Worm (Caenorhabditis elegans) whole organism, midembryonic: ENCODE data around the gene srbc-55.
"Not testable (repeated sequence)": the region's sequence is repeated elsewhere in the genome, so short reads cannot be mapped to it uniquely, and the experiment has no call there.

Experiments used
- T22C8.4 ChIP-seq: fragments of 200-800 bp; sonication (Bioruptor generic); IDR thresholded peaks from 2 replicates; pipeline ENCODE4 v1.3.6; 2022; ENCODE audit warnings: missing genetic modification characterization, missing compliant biosample characterization
- cog-1 ChIP-seq: sonication (generic microtip); optimal IDR thresholded peaks from 2 replicates; lab custom pipeline; 2016; ENCODE audit warnings: missing genetic modification characterization, missing compliant biosample characterization
- flt-1 ChIP-seq: fragments of 200-800 bp; sonication (Bioruptor generic); IDR thresholded peaks from 2 replicates; pipeline ENCODE4 v1.3.6; 2022; ENCODE audit warnings: missing genetic modification characterization, missing compliant biosample characterization
- klf-2 ChIP-seq: fragments of 200-800 bp; sonication (Bioruptor generic); conservative IDR thresholded peaks from 2 replicates; pipeline ENCODE4 v1.3.6; 2022; ENCODE audit warnings: missing genetic modification reagents, missing genetic modification characterization, missing compliant biosample characterization
- med-1 ChIP-seq: sonication (generic microtip); optimal IDR thresholded peaks from 2 replicates; lab custom pipeline; 2017; ENCODE audit warnings: missing genetic modification characterization, mild to moderate bottlenecking, missing compliant biosample characterization, antibody characterized with exemption, missing genetic modification reagents; ENCODE audit not compliant: insufficient read depth
- ref-1 ChIP-seq: fragments of 200-800 bp; sonication (Bioruptor generic); conservative IDR thresholded peaks from 2 replicates; pipeline ENCODE4 v1.3.6; 2022; ENCODE audit warnings: missing genetic modification reagents, missing genetic modification characterization, missing compliant biosample characterization
- tab-1 ChIP-seq: fragments of 200-800 bp; sonication (Bioruptor generic); IDR thresholded peaks from 2 replicates; pipeline ENCODE4 v1.3.6; 2022; ENCODE audit warnings: missing genetic modification characterization, missing compliant biosample characterization
- ztf-23 ChIP-seq: fragments of 200-800 bp; sonication (Bioruptor generic); IDR thresholded peaks from 2 replicates; pipeline ENCODE4 v1.3.6; 2022; ENCODE audit warnings: missing genetic modification reagents, missing genetic modification characterization, missing compliant biosample characterization
- ztf-29 ChIP-seq: fragments of 200-800 bp; sonication (Bioruptor generic); IDR thresholded peaks from 2 replicates; pipeline ENCODE4 v1.3.6; 2022; ENCODE audit warnings: missing genetic modification reagents, missing genetic modification characterization, missing compliant biosample characterization

The srbc-55 gene

DNA sequence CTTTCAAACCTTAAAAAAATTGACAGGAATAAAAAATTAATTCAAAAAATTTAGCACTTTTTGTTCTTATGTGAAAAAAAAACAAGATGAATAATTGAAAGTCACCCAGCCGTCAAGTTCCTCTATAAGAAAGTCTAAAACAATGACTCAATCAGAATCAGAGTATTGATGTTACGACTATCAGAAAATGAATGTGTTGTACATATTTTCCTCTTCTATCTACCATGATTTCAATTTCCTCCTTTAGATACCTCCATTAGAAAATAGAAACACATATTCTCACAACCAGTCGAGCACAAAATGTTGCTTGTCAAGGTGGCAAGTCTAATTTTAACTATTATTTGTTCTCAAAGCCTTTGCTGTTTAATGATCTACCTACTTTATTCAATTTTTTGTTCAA lies 9.8 kb downstream of the srbc-55 start, which contains the start of gene srbc-48:
Gene srbc-48, plus strand, starts transcription at position 301 of the 400 bp plus-strand sequence.
- TF ChIP-seq T22C8.4 (GFP tag; lab: Robert Waterston, UW) (no peak), tab-1 (GFP tag; lab: Robert Waterston, UW) (no peak), klf-2 (no peak), ref-1 (GFP tag; lab: Robert Waterston, UW) (no peak)

DNA sequence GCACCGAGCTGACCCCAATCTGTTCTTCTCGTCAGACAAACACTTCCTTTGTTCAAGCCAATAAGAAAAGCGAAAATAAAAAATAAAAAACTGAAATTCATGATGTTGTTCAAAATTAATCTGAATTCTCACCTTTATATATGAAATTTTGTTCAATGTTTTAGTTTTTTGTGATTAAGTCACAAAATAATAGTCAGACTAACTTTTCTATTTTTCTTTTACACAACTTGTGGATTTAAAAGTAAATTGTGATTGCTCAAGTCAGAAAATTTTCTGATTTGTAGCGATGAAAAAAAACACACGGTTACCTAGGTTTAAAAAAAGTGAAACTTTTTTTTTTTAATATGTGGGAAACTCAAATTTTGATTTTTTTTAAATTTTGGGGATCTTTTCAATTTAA lies 12.1 kb downstream of the srbc-55 start, which contains the start of gene abf-3:
Gene abf-3, minus strand, starts transcription at position 101 of the 400 bp plus-strand sequence.
- no peak for TF ChIP-seq flt-1 (GFP tag; lab: Robert Waterston, UW)
- no peak for TF ChIP-seq klf-2
- TF ChIP-seq ref-1 (GFP tag; lab: Robert Waterston, UW): no peak
- TF ChIP-seq tab-1 (GFP tag; lab: Robert Waterston, UW): no peak
- TF ChIP-seq cog-1 (tag; lab: Kevin White, UChicago): no peak
- TF ChIP-seq ztf-23 (GFP tag; lab: Robert Waterston, UW): no peak
- TF ChIP-seq ztf-29 (GFP tag; lab: Robert Waterston, UW): no peak
- TF ChIP-seq med-1: no peak
- no peak for TF ChIP-seq T22C8.4 (GFP tag; lab: Robert Waterston, UW)

DNA sequence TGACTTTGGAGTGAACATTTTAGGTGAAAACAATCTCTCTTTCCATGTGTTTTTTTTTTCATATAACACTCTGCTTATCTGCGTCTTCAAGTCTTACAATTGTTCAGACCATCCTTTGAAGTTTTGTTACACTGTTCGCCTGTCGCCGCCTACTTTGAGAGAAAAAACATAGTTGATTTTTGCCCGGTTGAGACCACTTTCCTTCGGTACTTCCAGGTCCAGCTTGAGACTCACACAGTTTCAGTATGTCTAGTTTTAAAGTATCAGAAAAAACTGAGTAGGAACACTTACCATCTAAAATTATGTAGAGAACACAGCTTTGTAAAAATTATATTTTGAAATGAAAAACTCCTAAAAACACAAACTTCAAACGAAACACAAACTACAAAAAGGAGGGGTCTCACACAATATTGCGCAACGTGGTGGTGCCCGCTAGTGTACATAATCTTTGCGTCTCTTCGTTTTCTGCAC lies 13.8 kb downstream of the srbc-55 start, which contains the start of the genes fbxa-69 and F54B8.4:
Gene fbxa-69, minus strand, starts transcription at position 10 of the 471 bp plus-strand sequence.
Gene F54B8.4, plus strand, starts transcription at position 421 of the 471 bp plus-strand sequence.
- no peak for TF ChIP-seq ztf-29 (GFP tag; lab: Robert Waterston, UW)
- no peak for TF ChIP-seq flt-1 (GFP tag; lab: Robert Waterston, UW)
- no peak for TF ChIP-seq ztf-23 (GFP tag; lab: Robert Waterston, UW)

DNA sequence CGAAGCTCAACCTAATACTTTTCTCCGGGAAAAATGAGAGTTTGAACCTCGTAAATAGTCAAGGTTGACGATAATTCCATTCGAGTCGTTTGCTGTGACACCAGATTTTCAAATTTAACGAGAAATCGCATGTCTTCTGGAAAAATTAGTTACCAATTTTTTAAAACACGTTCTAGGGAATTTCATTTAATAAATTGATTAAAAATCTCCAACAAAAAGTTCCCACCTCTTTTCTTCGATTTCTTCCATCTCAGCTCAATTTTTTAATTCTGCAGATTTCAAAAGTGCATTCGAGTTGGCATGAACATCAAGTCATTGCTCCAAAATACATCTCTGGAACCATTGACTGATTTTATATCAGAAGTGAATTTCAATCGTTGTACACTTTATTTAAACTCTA lies 17.8 kb downstream of the srbc-55 start, which contains the start of gene nhr-282:
Gene nhr-282, plus strand, starts transcription at position 301 of the 400 bp plus-strand sequence.
- TF ChIP-seq ztf-29, ref-1, T22C8.4 (GFP tag; lab: Robert Waterston, UW): not testable (repeated sequence)

DNA sequence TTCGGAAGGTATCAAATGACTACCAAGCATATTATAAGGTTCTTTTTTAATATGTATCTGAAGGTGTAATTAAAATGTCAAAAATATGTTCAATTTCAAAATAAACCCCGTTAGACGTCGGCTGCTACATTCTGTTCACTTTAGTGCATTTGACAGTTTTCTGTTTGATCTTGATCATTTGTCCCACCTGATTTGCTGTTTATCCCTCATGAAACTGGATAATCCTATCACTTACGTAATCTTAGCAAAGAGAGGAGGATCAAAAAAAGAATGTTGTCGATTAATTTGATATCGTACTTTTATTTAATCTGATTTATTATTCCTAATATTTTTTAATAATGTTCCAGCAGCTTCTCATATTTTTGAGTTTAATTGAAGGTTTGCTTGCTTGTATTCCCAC lies 19.4 kb downstream of the srbc-55 start, which contains the start of gene F54B8.1:
Gene F54B8.1, plus strand, starts transcription at position 301 of the 400 bp plus-strand sequence.
- TF ChIP-seq cog-1 (tag; lab: Kevin White, UChicago) (no peak), klf-2 (no peak), ref-1 (GFP tag; lab: Robert Waterston, UW) (no peak), med-1 (no peak), tab-1 (GFP tag; lab: Robert Waterston, UW) (no peak), T22C8.4 (GFP tag; lab: Robert Waterston, UW) (no peak), flt-1 (GFP tag; lab: Robert Waterston, UW) (no peak), ztf-23 (GFP tag; lab: Robert Waterston, UW) (no peak), ztf-29 (GFP tag; lab: Robert Waterston, UW) (no peak)

DNA sequence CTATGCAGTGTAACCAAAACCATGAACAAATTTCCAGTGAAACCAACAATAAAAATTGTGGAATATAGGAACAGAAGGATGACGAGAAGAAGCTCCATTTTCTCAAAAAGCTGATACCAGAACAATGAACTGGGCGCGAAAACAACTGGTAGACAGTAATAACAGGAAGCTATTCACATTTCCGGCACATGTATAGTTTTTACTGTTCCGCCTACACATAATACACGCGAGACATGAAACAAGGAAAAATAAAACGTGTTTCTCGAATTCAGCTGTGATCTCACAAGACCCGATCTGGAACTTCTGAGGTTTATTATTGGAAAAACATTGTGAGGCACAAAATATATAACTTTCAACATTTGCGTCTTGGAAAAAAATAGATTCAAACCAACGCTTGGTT lies 20.3 kb downstream of the srbc-55 start, which contains the start of gene srsx-36:
Gene srsx-36, minus strand, starts transcription at position 101 of the 400 bp plus-strand sequence.
- TF ChIP-seq T22C8.4 (GFP tag; lab: Robert Waterston, UW) (no peak), ztf-23 (GFP tag; lab: Robert Waterston, UW) (no peak)

DNA sequence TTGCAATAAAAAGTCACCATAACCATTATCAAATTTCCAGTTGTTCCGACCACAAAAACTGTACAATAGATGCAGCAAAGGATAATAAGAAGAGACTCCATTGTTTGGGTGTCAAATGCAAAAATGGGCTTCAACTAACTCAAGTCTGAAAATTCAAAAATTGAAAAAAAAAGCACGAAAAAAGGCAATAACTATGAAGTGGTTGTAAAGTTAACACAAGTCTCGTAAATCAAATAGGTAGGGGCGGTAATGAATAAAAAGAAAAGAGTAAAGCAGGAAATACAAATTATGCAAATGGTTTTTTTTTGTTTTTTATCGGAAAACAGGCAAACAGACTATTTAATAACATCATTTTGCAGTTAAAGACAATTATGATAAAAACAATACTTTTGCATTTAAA lies 22.4 kb downstream of the srbc-55 start, which contains the start of gene srsx-38:
Gene srsx-38, minus strand, starts transcription at position 101 of the 400 bp plus-strand sequence.
- not testable (repeated sequence) for TF ChIP-seq tab-1 (GFP tag; lab: Robert Waterston, UW); ztf-29 (GFP tag; lab: Robert Waterston, UW); med-1

DNA sequence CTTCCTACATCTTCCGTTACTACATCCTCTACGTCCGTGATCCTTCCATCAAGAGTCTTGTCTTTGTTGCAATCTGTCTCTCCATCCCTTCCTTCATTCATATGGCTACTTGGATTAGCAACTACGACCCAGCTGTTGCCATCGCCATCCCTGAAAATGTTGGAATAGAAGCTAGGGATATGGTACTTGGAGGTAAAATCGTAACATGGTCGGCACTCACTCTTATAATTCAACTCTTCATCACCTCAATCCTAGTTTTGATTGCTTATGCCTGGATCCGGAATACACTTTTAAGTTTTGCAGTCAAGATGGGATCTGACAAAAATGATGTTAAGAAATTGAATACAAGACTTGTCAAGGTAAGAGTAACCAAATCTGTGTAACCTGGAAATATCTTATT lies 26.1 kb downstream of the srbc-55 start, which contains the start of gene T26E4.18:
Gene T26E4.18, minus strand, starts transcription at position 101 of the 400 bp plus-strand sequence.
- not testable (repeated sequence) for TF ChIP-seq tab-1 (GFP tag; lab: Robert Waterston, UW); cog-1 (tag; lab: Kevin White, UChicago); ztf-29 (GFP tag; lab: Robert Waterston, UW)

DNA sequence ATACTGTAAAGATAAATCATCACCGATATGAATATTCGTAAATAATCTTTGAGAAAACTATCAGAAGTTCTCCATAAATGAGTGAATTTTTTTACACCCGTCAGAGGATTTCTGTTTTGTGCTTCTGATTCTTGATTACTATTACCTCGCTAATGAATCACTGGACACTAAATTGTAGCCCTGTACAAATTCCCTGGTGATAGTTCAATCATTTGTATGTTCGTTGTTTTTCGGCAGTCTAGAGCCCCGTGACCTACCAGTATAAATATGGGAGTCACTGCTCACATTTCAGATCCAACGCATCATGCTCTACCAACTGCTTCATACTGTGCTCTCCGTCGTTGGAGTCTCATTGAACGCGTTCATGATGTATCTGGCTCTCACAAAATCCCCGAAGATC lies 26.7 kb downstream of the srbc-55 start, which contains the start of gene srd-27:
Gene srd-27, plus strand, starts transcription at position 301 of the 400 bp plus-strand sequence.
- TF ChIP-seq tab-1 (GFP tag; lab: Robert Waterston, UW); klf-2; med-1: not testable (repeated sequence)

DNA sequence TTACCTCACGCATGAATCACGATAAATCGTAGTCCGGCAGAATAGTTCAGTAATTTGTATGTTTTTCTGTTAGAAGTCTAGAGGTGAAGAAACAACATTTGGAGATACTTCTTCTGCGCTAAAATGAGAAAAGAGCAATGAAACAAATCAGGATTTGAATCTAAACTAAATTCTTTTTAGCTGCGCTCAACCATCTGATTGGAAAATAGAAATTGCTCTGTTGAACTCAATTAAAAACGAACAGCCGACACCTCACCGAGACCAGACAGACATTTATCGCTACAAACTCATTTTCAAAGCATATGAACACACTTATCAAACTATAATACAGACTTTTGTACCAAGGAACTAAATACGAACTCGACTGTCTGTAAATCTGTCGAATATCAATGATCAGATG lies 27.2 kb downstream of the srbc-55 start, which contains the start of gene T26E4.9:
Gene T26E4.9, minus strand, starts transcription at position 101 of the 400 bp plus-strand sequence.
- TF ChIP-seq cog-1 (tag; lab: Kevin White, UChicago); ref-1 (GFP tag; lab: Robert Waterston, UW); tab-1 (GFP tag; lab: Robert Waterston, UW): not testable (repeated sequence)

DNA sequence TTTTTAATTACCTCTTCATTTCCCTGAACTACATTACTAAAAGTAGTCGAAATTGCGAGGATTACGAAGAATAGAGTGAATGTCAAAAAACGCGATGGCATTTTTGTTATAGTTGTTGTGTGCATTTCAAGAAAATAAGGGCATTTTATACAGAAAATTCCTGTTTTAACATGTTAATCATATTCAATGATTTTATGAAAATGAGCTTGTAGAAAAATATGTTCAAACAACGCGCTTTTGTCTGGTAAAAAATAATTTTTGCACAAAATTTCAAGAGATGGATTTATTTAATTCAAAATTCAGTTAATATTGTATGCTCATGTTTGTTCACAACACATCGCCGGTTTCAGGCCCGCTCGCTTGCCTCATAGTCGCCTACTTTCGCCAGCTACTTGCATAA lies 31.7 kb downstream of the srbc-55 start, which contains the start of gene T26E4.10:
Gene T26E4.10, minus strand, starts transcription at position 101 of the 400 bp plus-strand sequence.
- TF ChIP-seq T22C8.4 (GFP tag; lab: Robert Waterston, UW) (no peak), ztf-23 (GFP tag; lab: Robert Waterston, UW) (no peak), ref-1 (GFP tag; lab: Robert Waterston, UW) (no peak), tab-1 (GFP tag; lab: Robert Waterston, UW) (no peak), flt-1 (GFP tag; lab: Robert Waterston, UW) (no peak), klf-2 (no peak), cog-1 (tag; lab: Kevin White, UChicago) (no peak), ztf-29 (GFP tag; lab: Robert Waterston, UW) (no peak), med-1 (no peak)
